Worm (Caenorhabditis elegans) whole organism, young adult: ENCODE measurements around the gene srlf-14.

Experiments
- ama-1 ChIP-seq, 3 experiments: fragments of 150-350 bp in 1 of 3; sonication (generic microtip) in 2 of 3; optimal IDR thresholded peaks; 2 replicates each; lab custom pipeline; 2014 to 2018; ENCODE audit warnings: missing biosample characterization in 2 of 3, missing genetic modification characterization in 2 of 3, missing genetic modification reagents in 2 of 3
- ccch-3 ChIP-seq: fragments of 200-800 bp; sonication (Bioruptor generic); optimal IDR thresholded peaks from 2 replicates; lab custom pipeline; 2018; ENCODE audit warnings: mild to moderate bottlenecking, missing genetic modification characterization, missing compliant biosample characterization
- unc-62 ChIP-seq: fragments of 150-350 bp; optimal IDR thresholded peaks from 2 replicates; lab custom pipeline; 2014; ENCODE audit warnings: missing biosample characterization, missing genetic modification reagents, missing genetic modification characterization

DNA sequence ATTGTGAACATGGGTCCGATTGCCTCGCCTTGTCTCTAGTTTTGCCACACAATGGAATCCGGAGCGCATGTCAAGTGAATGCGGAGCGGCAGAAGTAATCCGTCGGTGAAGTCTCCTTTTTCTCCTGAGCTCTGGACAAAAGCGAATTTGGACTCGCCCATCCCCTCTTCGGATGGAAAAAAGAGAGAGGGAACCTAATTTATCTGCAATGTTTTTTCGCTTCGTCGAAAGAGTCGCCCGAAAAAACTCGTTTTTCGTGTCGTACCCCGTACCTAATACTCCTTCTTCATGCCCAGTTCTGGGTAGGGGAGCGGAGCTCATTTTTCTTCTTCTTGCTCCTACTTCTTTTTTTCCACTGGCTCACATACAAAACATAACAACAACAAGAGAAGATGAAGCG lies 24.0 kb downstream of the srlf-14 start:
- TF ChIP-seq ama-1 (optimal IDR thresholded peaks at IDR 0.05; lab: Kevin White, UChicago): no peak
- TF ChIP-seq ama-1 (GFP tag; optimal IDR thresholded peaks at IDR 0.05; lab: Kevin White, UChicago): no peak
- no peak for TF ChIP-seq unc-62 (GFP tag; lab: Kevin White, UChicago)
- no peak for TF ChIP-seq ccch-3 (GFP tag; lab: Kevin White, UChicago)
